Worm (Caenorhabditis elegans): ENCODE results near the gene gana-1.

The gana-1 gene

DNA sequence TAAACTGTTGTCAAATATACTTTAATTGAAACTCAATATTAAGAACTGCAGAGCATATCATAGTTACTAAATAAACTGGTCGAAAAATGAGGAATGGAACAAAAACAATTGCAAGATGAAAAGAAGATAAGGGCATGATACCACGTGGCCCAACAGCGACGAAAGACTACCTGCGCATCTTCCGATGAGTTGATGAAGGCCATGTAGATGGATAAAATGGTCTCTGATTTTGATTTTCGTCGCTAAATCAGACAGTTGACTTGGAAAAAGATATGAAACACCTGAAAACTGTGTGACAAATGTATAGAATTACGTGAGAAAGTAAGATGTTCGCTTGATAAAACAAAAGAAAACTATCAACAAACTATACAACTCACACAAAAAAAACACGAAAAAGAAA is 15.6 kb upstream of the gana-1 start:
- TF ChIP-seq K02D7.2 (tag; optimal IDR thresholded peaks at IDR 0.05) (no peak), ceh-24 (tag; optimal IDR thresholded peaks at IDR 0.05) (no peak), elt-4 (tag; optimal IDR thresholded peaks at IDR 0.05) (no peak), elt-2 (tag; optimal IDR thresholded peaks at IDR 0.05) (no peak), tbx-7 (tag; optimal IDR thresholded peaks at IDR 0.05) (no peak)

DNA sequence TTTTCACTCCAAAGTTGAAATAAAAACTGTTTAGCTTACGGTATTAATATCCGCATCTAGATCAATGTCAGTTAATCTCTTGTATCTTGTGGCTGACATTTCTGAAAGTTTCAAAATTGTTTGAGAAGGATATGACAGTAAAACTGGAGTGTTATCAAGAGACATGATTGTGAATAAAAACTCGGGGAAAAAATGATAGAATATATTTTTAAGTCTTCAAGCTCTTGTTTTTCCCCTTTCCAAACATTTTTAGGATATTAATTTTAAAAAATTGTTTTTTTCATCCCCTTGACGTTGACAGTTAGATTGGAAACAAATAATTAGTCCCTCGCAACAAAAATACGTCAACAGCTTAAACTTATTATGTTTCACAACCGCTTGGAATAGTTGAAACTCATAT is 12.1 kb upstream of the gana-1 start, which contains the start of gene R07B7.6:
TSS of gene R07B7.6 (minus strand) at position 101 of the 400 bp plus-strand sequence.
- no peak for TF ChIP-seq ceh-6 (GFP tag; optimal IDR thresholded peaks at IDR 0.05)
- TF ChIP-seq F13H6.1 (tag; optimal IDR thresholded peaks at IDR 0.05): no peak
- no peak for TF ChIP-seq rnt-1 (tag; optimal IDR thresholded peaks at IDR 0.05)
- no peak for TF ChIP-seq ref-2 (tag; optimal IDR thresholded peaks at IDR 0.05)
- no peak for TF ChIP-seq hlh-6 (tag; optimal IDR thresholded peaks at IDR 0.05)

DNA sequence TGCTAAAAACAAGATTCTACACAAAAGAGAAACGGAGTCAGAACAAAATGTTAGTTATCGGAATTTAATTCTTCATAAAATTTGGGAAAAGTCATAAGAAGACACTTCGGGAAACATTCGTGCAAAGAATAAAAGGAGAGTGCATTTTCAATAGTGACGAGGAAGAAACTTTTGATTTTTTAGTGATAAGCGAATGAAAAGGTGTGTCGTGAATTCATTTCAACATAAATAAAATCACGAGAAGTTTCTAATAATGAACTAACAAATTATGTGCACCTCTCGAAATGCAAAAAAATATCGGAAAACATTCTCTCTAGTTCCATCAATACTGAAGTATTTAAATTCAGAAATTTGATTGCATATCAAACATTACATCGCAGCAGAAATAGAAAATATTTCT is 11.1 kb upstream of the gana-1 start:
- TF ChIP-seq lin-11 (tag; optimal IDR thresholded peaks at IDR 0.05): no peak
- no peak for TF ChIP-seq syd-9 (tag; optimal IDR thresholded peaks at IDR 0.05)
- TF ChIP-seq madf-2 (tag; optimal IDR thresholded peaks at IDR 0.05): no peak
- no peak for TF ChIP-seq ceh-18 (tag; optimal IDR thresholded peaks at IDR 0.05)
- TF ChIP-seq unc-55 (GFP tag; optimal IDR thresholded peaks at IDR 0.05): no peak
- TF ChIP-seq zip-5 (tag; optimal IDR thresholded peaks at IDR 0.05): no peak
- no peak for TF ChIP-seq fkh-10 (GFP tag; optimal IDR thresholded peaks at IDR 0.05)
- no peak for TF ChIP-seq pag-3 (tag; optimal IDR thresholded peaks at IDR 0.05; ENCODE audit: borderline replicate concordance)
- TF ChIP-seq unc-3 (GFP tag; conservative IDR thresholded peaks at IDR 0.05): no peak
- no peak for TF ChIP-seq unc-3 (tag; optimal IDR thresholded peaks at IDR 0.05)
- TF ChIP-seq nhr-11 (tag; optimal IDR thresholded peaks at IDR 0.05): no peak
- TF ChIP-seq elt-2 (tag; optimal IDR thresholded peaks at IDR 0.05): no peak
- TF ChIP-seq ceh-22 (tag; optimal IDR thresholded peaks at IDR 0.05): no peak
- no peak for TF ChIP-seq pat-9 (tag; optimal IDR thresholded peaks at IDR 0.05)
- TF ChIP-seq ets-4 (tag; optimal IDR thresholded peaks at IDR 0.05): no peak

DNA sequence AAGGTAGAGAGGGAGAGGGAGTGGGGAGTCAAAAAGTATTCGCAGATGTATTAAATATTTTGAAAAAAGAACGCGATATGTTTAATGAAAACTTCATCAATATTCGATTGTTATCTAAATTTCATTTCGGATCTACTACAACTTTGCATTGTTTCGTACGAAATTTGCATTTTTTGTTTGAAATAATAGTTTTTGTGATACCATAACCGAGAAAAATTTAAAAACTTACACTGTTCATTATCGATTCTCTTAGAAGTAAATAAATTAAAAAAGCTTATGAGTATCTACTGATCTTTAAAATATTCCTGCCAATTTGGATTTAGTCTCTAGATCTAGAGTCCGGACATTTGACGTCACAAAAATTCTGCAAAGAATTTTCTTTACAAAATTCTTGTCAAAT is 6.8 kb upstream of the gana-1 start, which contains the start of gene R07B7.9:
TSS of gene R07B7.9 (minus strand) at position 101 of the 400 bp plus-strand sequence.
- TF ChIP-seq ttx-3 (tag; optimal IDR thresholded peaks at IDR 0.05): no peak
- no peak for TF ChIP-seq dve-1 (tag; optimal IDR thresholded peaks at IDR 0.05)
- TF ChIP-seq ztf-16 (tag; optimal IDR thresholded peaks at IDR 0.05): no peak
- no peak for TF ChIP-seq zip-5 (tag; optimal IDR thresholded peaks at IDR 0.05)
- TF ChIP-seq sdc-2 (tag; optimal IDR thresholded peaks at IDR 0.05): no peak
- TF ChIP-seq unc-55 (GFP tag; optimal IDR thresholded peaks at IDR 0.05): no peak
- no peak for TF ChIP-seq hlh-8 (tag; optimal IDR thresholded peaks at IDR 0.05)
- no peak for TF ChIP-seq pqm-1 (tag; optimal IDR thresholded peaks at IDR 0.05)
- no peak for TF ChIP-seq nhr-232 (tag; optimal IDR thresholded peaks at IDR 0.05)
- TF ChIP-seq hlh-15 (tag; optimal IDR thresholded peaks at IDR 0.05): no peak
- TF ChIP-seq pha-2 (tag; optimal IDR thresholded peaks at IDR 0.05): no peak
- TF ChIP-seq hlh-30 (tag; optimal IDR thresholded peaks at IDR 0.05; ENCODE audit: insufficient read depth): no peak
- no peak for TF ChIP-seq ceh-48 (tag; optimal IDR thresholded peaks at IDR 0.05)
- TF ChIP-seq sox-4 (tag; optimal IDR thresholded peaks at IDR 0.05): no peak

- TF ChIP-seq K09A11.1 (tag; optimal IDR thresholded peaks at IDR 0.05; ENCODE audit: insufficient read depth) (no peak), C38D4.7 (GFP tag; optimal IDR thresholded peaks at IDR 0.05) (no peak), fkh-10 (GFP tag; optimal IDR thresholded peaks at IDR 0.05) (no peak), ceh-9 (tag; optimal IDR thresholded peaks at IDR 0.05) (no peak), ceh-19 (GFP tag; optimal IDR thresholded peaks at IDR 0.05) (no peak), gmeb-2 (tag; optimal IDR thresholded peaks at IDR 0.05) (no peak)
These were observed 4.1 kb upstream of the gana-1 start, which contains the start of gene R07B7.10 for ce11 chrV:12082932-12083331. Gene R07B7.10, plus strand, starts transcription at chrV:12083216.
